Fruit fly (Drosophila melanogaster) whole organism: ENCODE data around the gene Msh6.

ENCODE experiments used
- CG8478 ChIP-seq: fragments of >200 bp; optimal IDR thresholded peaks from 2 replicates; lab custom pipeline; 2018; ENCODE audit warnings: inconsistent platforms
- pan ChIP-seq: fragments of >200 bp; optimal IDR thresholded peaks from 2 replicates; lab custom pipeline; 2017
- psq ChIP-seq: fragments of >200 bp; optimal IDR thresholded peaks from 2 replicates; lab custom pipeline; 2017
- usp ChIP-seq: fragments of >200 bp; optimal IDR thresholded peaks from 2 replicates; lab custom pipeline; 2017; ENCODE audit warnings: missing biosample characterization, missing genetic modification characterization, mixed read lengths

DNA sequence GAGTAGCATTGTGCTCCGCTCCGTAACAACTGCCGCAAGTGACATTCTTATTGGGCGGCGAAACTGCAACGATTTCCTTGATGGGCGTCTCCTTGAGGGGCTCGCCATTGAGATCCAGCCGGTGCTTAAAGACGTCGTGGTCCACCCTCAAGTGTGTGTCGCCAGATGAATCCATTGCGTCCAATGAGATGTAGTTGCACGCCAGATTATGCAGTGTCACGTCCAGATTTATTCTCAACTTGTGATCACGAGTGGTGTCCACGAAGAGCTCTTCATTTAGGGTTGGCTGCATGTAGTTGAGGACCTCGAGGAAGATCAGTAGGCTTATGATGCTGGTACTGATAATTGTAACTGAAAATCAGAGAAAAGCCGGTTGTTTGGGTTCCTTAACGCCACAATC, 4.6 kb upstream of the Msh6 start:
- TF ChIP-seq pan (lab: Kevin White, UChicago) (no peak), usp (GFP tag; lab: Kevin White, UChicago) (no peak), CG8478 (lab: Kevin White, UChicago) (no peak), psq (lab: Kevin White, UChicago) (no peak)
